Fruit fly (Drosophila melanogaster) whole organism, embryonic: ENCODE measurements around the gene dpr18.
A peak's percentile ranks its signal among the peaks of the same experiment; 100 is the strongest.

Source experiments
- ATbp ChIP-seq: fragments of 200-800 bp; sonication (Bioruptor generic); optimal IDR thresholded peaks from 2 replicates; lab custom pipeline; 2017; ENCODE audit warnings: missing biosample characterization, mild to moderate bottlenecking, missing genetic modification characterization, missing genetic modification reagents
- BEAF-32 ChIP-seq: fragments of 200-800 bp; sonication (Bioruptor generic); optimal IDR thresholded peaks from 3 replicates; lab custom pipeline; 2017; ENCODE audit warnings: missing biosample characterization, missing genetic modification characterization, mild to moderate bottlenecking, moderate library complexity, missing genetic modification reagents
- CG1024 ChIP-seq: fragments of 200-800 bp; sonication (Bioruptor generic); IDR thresholded peaks from 2 replicates; pipeline ENCODE4 v1.3.6; 2022; ENCODE audit warnings: missing biosample characterization, missing genetic modification characterization
- CG10979 ChIP-seq: fragments of 200-800 bp; sonication (Bioruptor generic); optimal IDR thresholded peaks from 2 replicates; lab custom pipeline; 2018; ENCODE audit warnings: missing biosample characterization, mild to moderate bottlenecking, missing genetic modification characterization, moderate library complexity
- CG11560 ChIP-seq: fragments of 200-800 bp; sonication (Bioruptor generic); IDR thresholded peaks from 3 replicates; pipeline ENCODE4 v1.3.6; 2022; ENCODE audit warnings: missing biosample characterization, missing genetic modification characterization
- CG12104 ChIP-seq: fragments of 200-800 bp; sonication (Bioruptor generic); optimal IDR thresholded peaks from 3 replicates; lab custom pipeline; 2016; ENCODE audit warnings: missing biosample characterization, missing genetic modification characterization
- CG13775 ChIP-seq: fragments of 200-800 bp; sonication (Bioruptor generic); optimal IDR thresholded peaks from 3 replicates; lab custom pipeline; 2017; ENCODE audit warnings: missing biosample characterization, mild to moderate bottlenecking, missing genetic modification characterization
- CG14710 ChIP-seq: fragments of 200-800 bp; sonication (Bioruptor generic); optimal IDR thresholded peaks from 3 replicates; lab custom pipeline; 2019; ENCODE audit warnings: missing biosample characterization, mild to moderate bottlenecking, missing genetic modification characterization, moderate library complexity
- CG15269 ChIP-seq: fragments of 200-800 bp; sonication (Bioruptor generic); optimal IDR thresholded peaks from 2 replicates; lab custom pipeline; 2018; ENCODE audit warnings: missing biosample characterization, mild to moderate bottlenecking, missing genetic modification characterization, moderate library complexity
- CG17359 ChIP-seq: fragments of 200-800 bp; sonication (Bioruptor generic); optimal IDR thresholded peaks from 3 replicates; lab custom pipeline; 2018; ENCODE audit warnings: missing biosample characterization, mild to moderate bottlenecking, missing genetic modification characterization, moderate library complexity
- CG18619 ChIP-seq: fragments of 200-800 bp; sonication (Bioruptor generic); optimal IDR thresholded peaks from 3 replicates; lab custom pipeline; 2017; ENCODE audit warnings: missing biosample characterization, mild to moderate bottlenecking, missing genetic modification characterization
- CG2116 ChIP-seq: fragments of 200-800 bp; sonication (Bioruptor generic); optimal IDR thresholded peaks from 3 replicates; lab custom pipeline; 2018; ENCODE audit warnings: missing biosample characterization, mild to moderate bottlenecking, missing genetic modification characterization
- CG2889 ChIP-seq: fragments of 200-800 bp; sonication (Bioruptor generic); IDR thresholded peaks from 3 replicates; pipeline ENCODE4 v1.3.6; 2022; ENCODE audit warnings: missing biosample characterization, missing genetic modification characterization
- CG32767 ChIP-seq: fragments of 200-800 bp; sonication (Bioruptor generic); IDR thresholded peaks from 2 replicates; pipeline ENCODE4 v1.3.6; 2022; ENCODE audit warnings: missing biosample characterization, missing genetic modification characterization
- CG3995 ChIP-seq: fragments of 200-800 bp; sonication (Bioruptor generic); optimal IDR thresholded peaks from 3 replicates; lab custom pipeline; 2016; ENCODE audit warnings: missing biosample characterization, missing genetic modification characterization
- CG4424 ChIP-seq: fragments of 200-800 bp; sonication (Bioruptor generic); optimal IDR thresholded peaks from 3 replicates; lab custom pipeline; 2016; ENCODE audit warnings: missing biosample characterization, missing genetic modification characterization
- CG5245 ChIP-seq: fragments of 200-800 bp; sonication (Bioruptor generic); optimal IDR thresholded peaks from 3 replicates; lab custom pipeline; 2016; ENCODE audit warnings: missing biosample characterization, missing genetic modification characterization
- CG6791 ChIP-seq: fragments of 200-800 bp; sonication (Bioruptor generic); IDR thresholded peaks from 3 replicates; pipeline ENCODE4 v1.3.6; 2022; ENCODE audit warnings: missing biosample characterization, missing genetic modification characterization; ENCODE audit not compliant: partially characterized antibody
- CG7357 ChIP-seq: fragments of 200-800 bp; sonication (Bioruptor generic); IDR thresholded peaks from 3 replicates; pipeline ENCODE4 v1.3.6; 2022; ENCODE audit warnings: missing biosample characterization, missing genetic modification characterization
- CG7745 ChIP-seq: fragments of 200-800 bp; sonication (Bioruptor generic); optimal IDR thresholded peaks from 2 replicates; lab custom pipeline; 2018; ENCODE audit warnings: missing biosample characterization, mild to moderate bottlenecking, missing genetic modification characterization, moderate library complexity
- CG8388 ChIP-seq: fragments of 200-800 bp; sonication (Bioruptor generic); optimal IDR thresholded peaks from 2 replicates; lab custom pipeline; 2019; ENCODE audit warnings: missing biosample characterization, mild to moderate bottlenecking, missing genetic modification characterization, moderate library complexity
- Dbx ChIP-seq: fragments of 200-800 bp; sonication (Bioruptor generic); IDR thresholded peaks from 3 replicates; pipeline ENCODE4 v1.3.6; 2022; ENCODE audit warnings: missing biosample characterization, missing genetic modification characterization
- Ets65A ChIP-seq: fragments of 200-800 bp; sonication (Bioruptor generic); peaks from one replicate; lab custom pipeline; 2016; ENCODE audit warnings: missing biosample characterization, missing genetic modification characterization
- HLH54F ChIP-seq: fragments of 200-800 bp; sonication (Bioruptor generic); optimal IDR thresholded peaks from 3 replicates; lab custom pipeline; 2016; ENCODE audit warnings: missing biosample characterization, missing genetic modification characterization
- Kr ChIP-seq: fragments of 200-800 bp; sonication (Bioruptor generic); optimal IDR thresholded peaks from 2 replicates; lab custom pipeline; 2017; ENCODE audit warnings: missing biosample characterization, mild to moderate bottlenecking, missing genetic modification characterization
- Pdp1 ChIP-seq, 2 experiments: fragments of 200-800 bp; sonication (Bioruptor generic); optimal IDR thresholded peaks; 3 replicates each; lab custom pipeline; 2016; ENCODE audit warnings: missing biosample characterization in 2 of 2, missing genetic modification characterization in 2 of 2, mild to moderate bottlenecking in 1 of 2, moderate library complexity in 1 of 2
- Stat92E ChIP-seq, 3 experiments: fragments of >200 bp in 2 of 3; fragments of 200-800 bp in 1 of 3; sonication (Bioruptor generic) in 1 of 3; optimal IDR thresholded peaks; 2 replicates each; lab custom pipeline; 2017 to 2019; ENCODE audit warnings: missing biosample characterization in 3 of 3, missing genetic modification characterization in 3 of 3, mild to moderate bottlenecking in 1 of 3, moderate library complexity in 1 of 3
- TFAM ChIP-seq: fragments of 200-800 bp; sonication (Bioruptor generic); optimal IDR thresholded peaks from 2 replicates; lab custom pipeline; 2017; ENCODE audit warnings: missing biosample characterization, missing genetic modification characterization, inconsistent platforms
- Usf ChIP-seq: fragments of 200-800 bp; sonication (Bioruptor generic); optimal IDR thresholded peaks from 2 replicates; lab custom pipeline; 2017; ENCODE audit warnings: missing genotype, missing biosample characterization, missing genetic modification characterization
- bbx ChIP-seq: fragments of 200-800 bp; sonication (Bioruptor generic); IDR thresholded peaks from 2 replicates; pipeline ENCODE4 v1.3.6; 2022; ENCODE audit warnings: missing biosample characterization, missing genetic modification characterization; ENCODE audit not compliant: partially characterized antibody
- cad ChIP-seq: fragments of >200 bp; optimal IDR thresholded peaks from 2 replicates; lab custom pipeline; 2017; ENCODE audit warnings: missing biosample characterization, missing genetic modification characterization
- cas ChIP-seq: fragments of 200-800 bp; sonication (Bioruptor generic); IDR thresholded peaks from 2 replicates; pipeline ENCODE4 v1.3.6; 2022; ENCODE audit warnings: missing biosample characterization, missing genetic modification characterization
- ci ChIP-seq: fragments of 200-800 bp; sonication (Bioruptor generic); IDR thresholded peaks from 3 replicates; pipeline ENCODE4 v1.3.6; 2022; ENCODE audit warnings: missing biosample characterization, missing genetic modification characterization
- da ChIP-seq: fragments of 200-800 bp; sonication (Bioruptor generic); optimal IDR thresholded peaks from 2 replicates; lab custom pipeline; 2016; ENCODE audit warnings: missing biosample characterization, missing genetic modification characterization
- eyg ChIP-seq: fragments of 200-800 bp; sonication (Bioruptor generic); optimal IDR thresholded peaks from 3 replicates; lab custom pipeline; 2016; ENCODE audit warnings: missing biosample characterization, missing genetic modification characterization
- gsb-n ChIP-seq: fragments of 200-800 bp; sonication (Bioruptor generic); optimal IDR thresholded peaks from 3 replicates; lab custom pipeline; 2018; ENCODE audit warnings: missing biosample characterization, mild to moderate bottlenecking, missing genetic modification characterization
- jigr1 ChIP-seq: fragments of 200-800 bp; sonication (Bioruptor generic); IDR thresholded peaks from 3 replicates; pipeline ENCODE4 v1.3.6; 2022; ENCODE audit warnings: missing biosample characterization, missing genetic modification characterization
- lbe ChIP-seq: fragments of 200-800 bp; sonication (Bioruptor generic); optimal IDR thresholded peaks from 2 replicates; lab custom pipeline; 2016; ENCODE audit warnings: missing biosample characterization, mild to moderate bottlenecking, missing genetic modification characterization
- mld ChIP-seq: fragments of 200-800 bp; sonication (Bioruptor generic); IDR thresholded peaks from 3 replicates; pipeline ENCODE4 v1.3.6; 2022; ENCODE audit warnings: missing biosample characterization, missing genetic modification characterization; ENCODE audit not compliant: partially characterized antibody
- otp ChIP-seq: fragments of 200-800 bp; sonication (Bioruptor generic); IDR thresholded peaks from 3 replicates; pipeline ENCODE4, ENCODE4 v1.3.6; 2022; ENCODE audit warnings: missing biosample characterization, missing genetic modification characterization
- phol ChIP-seq: fragments of 200-800 bp; sonication (Bioruptor generic); optimal IDR thresholded peaks from 3 replicates; lab custom pipeline; 2018; ENCODE audit warnings: missing biosample characterization, mild to moderate bottlenecking, missing genetic modification characterization, moderate library complexity
- pita ChIP-seq: fragments of 200-800 bp; sonication (Bioruptor generic); optimal IDR thresholded peaks from 2 replicates; lab custom pipeline; 2017; ENCODE audit warnings: missing biosample characterization, mild to moderate bottlenecking, missing genetic modification characterization
- prd ChIP-seq, 3 experiments: fragments of >200 bp in 2 of 3; fragments of 200-800 bp in 1 of 3; sonication (Bioruptor generic) in 1 of 3; optimal IDR thresholded peaks in 2 of 3; IDR thresholded peaks in 1 of 3; 2 replicates in 2 of 3; 3 replicates in 1 of 3; pipeline versions ENCODE4 v1.3.6 to Lab custom; 2017 to 2022; ENCODE audit warnings: missing biosample characterization in 1 of 3, missing genetic modification characterization in 1 of 3
- run ChIP-seq: fragments of 200-800 bp; sonication (Bioruptor generic); optimal IDR thresholded peaks from 3 replicates; lab custom pipeline; 2018; ENCODE audit warnings: missing biosample characterization, mild to moderate bottlenecking, missing genetic modification characterization
- sd ChIP-seq: fragments of 200-800 bp; sonication (Bioruptor generic); optimal IDR thresholded peaks from 3 replicates; lab custom pipeline; 2018; ENCODE audit warnings: missing biosample characterization, mild to moderate bottlenecking, missing genetic modification characterization, moderate library complexity
- slou ChIP-seq: fragments of 200-800 bp; sonication (Bioruptor generic); optimal IDR thresholded peaks from 3 replicates; lab custom pipeline; 2016; ENCODE audit warnings: missing biosample characterization, missing genetic modification characterization
- trh ChIP-seq: fragments of 200-800 bp; sonication (Bioruptor generic); optimal IDR thresholded peaks from 2 replicates; lab custom pipeline; 2016; ENCODE audit warnings: missing biosample characterization, missing genetic modification characterization
- vfl ChIP-seq: fragments of 200-800 bp; sonication (Bioruptor generic); optimal IDR thresholded peaks from 2 replicates; lab custom pipeline; 2016; ENCODE audit warnings: missing biosample characterization, missing genetic modification characterization
- wor ChIP-seq: fragments of 200-800 bp; sonication (Bioruptor generic); IDR thresholded peaks from 2 replicates; pipeline ENCODE4 v1.3.6; 2022; ENCODE audit warnings: missing biosample characterization, missing genetic modification characterization

Gene dpr18

DNA sequence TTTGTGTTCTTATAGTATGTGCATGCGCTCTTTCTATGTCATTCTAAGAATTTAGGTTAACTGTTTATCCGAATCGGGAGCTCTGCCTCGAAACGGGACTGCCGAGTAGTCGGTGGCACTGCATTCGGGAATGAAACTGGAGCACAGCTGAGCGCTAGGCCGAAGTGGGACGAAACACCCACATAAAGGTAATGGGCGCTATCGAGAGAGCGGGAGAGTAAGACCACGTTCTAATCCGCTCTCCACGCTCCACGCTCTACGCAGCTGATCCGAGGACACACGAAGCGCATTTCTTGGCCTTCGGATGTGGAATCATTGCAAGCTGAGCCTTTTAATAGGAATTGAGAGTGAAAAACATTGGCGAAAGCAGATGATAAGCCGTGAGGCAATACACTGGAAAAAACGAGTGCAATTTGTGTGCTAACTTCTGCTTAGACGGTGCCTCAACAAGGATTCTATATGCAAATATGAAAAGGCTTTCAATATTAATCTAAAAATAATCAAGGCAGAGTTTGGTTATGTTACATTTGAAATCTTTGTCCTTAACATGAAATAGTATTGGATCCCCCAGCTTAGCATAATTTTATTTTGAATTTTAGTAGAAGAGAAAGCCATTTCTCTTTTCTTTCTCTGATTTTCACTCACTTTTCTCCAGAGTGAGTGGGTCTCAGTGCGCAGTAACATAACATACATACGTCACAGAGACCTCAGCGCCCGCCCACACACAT is 22.5 kb downstream of the dpr18 start (continued):
- TF ChIP-seq mld (GFP tag; lab: Robert Waterston, UW) (no peak), prd (optimal IDR thresholded peaks at IDR 0.05; lab: Kevin White, UChicago) (no peak), prd (GFP tag; IDR thresholded peaks at IDR 0.05; lab: Robert Waterston, UW) (no peak; the same call in 2 of the 3 replicates), pita (no peak), CG4424 (GFP tag; lab: Kevin White, UChicago) (peak; percentile 30), CG5245 (no peak), Stat92E (GFP tag; optimal IDR thresholded peaks at IDR 0.05; lab: Kevin White, UChicago) (no peak), CG3995 (no peak), Pdp1 (GFP tag; optimal IDR thresholded peaks at IDR 0.05; lab: Kevin White, UChicago) (peak in 1 of 2 experiments; percentile 4), CG8388 (GFP tag; lab: Kevin White, UChicago) (no peak), phol (tag; lab: Kevin White, UChicago) (peak; percentile 38), CG32767 (GFP tag; lab: Robert Waterston, UW) (no peak), Ets65A (GFP tag; lab: Kevin White, UChicago) (peak; percentile 81), otp (no peak), cas (GFP tag; lab: Robert Waterston, UW) (no peak), TFAM (GFP tag; lab: Kevin White, UChicago) (no peak), ATbp (GFP tag; lab: Kevin White, UChicago) (no peak), CG2116 (no peak), HLH54F (no peak), CG15269 (no peak), CG13775 (GFP tag; lab: Kevin White, UChicago) (no peak), CG11560 (tag; lab: Robert Waterston, UW) (no peak), Dbx (GFP tag; lab: Robert Waterston, UW) (no peak), gsb-n (tag; lab: Kevin White, UChicago) (no peak), lbe (GFP tag; lab: Kevin White, UChicago) (no peak), CG2889 (GFP tag; lab: Robert Waterston, UW) (no peak), run (tag; lab: Kevin White, UChicago) (no peak), CG6791 (GFP tag; lab: Robert Waterston, UW) (no peak), BEAF-32 (GFP tag; lab: Kevin White, UChicago) (no peak), trh (GFP tag; lab: Kevin White, UChicago) (no peak), CG7745 (tag; lab: Kevin White, UChicago) (no peak), vfl (GFP tag; lab: Kevin White, UChicago) (no peak), CG14710 (tag; lab: Kevin White, UChicago) (peak; percentile 8), CG1024 (no peak), bbx (GFP tag; lab: Robert Waterston, UW) (no peak), wor (no peak), Kr (no peak), CG10979 (peak; percentile 42), CG18619 (GFP tag; lab: Kevin White, UChicago) (peak; percentile 31), ci (GFP tag; lab: Robert Waterston, UW) (no peak), CG17359 (tag; lab: Kevin White, UChicago) (peak; percentile 22), cad (GFP tag; lab: Kevin White, UChicago) (no peak), Usf (no peak), CG12104 (GFP tag; lab: Kevin White, UChicago) (no peak), jigr1 (no peak), eyg (GFP tag; lab: Kevin White, UChicago) (no peak), da (no peak), CG7357 (GFP tag; lab: Robert Waterston, UW) (0 out of 3 replicates have a peak, but pooled peaks have one; percentile 20), sd (tag; lab: Kevin White, UChicago) (no peak), slou (GFP tag; lab: Kevin White, UChicago) (no peak)
